Fruit fly (Drosophila melanogaster) whole organism, prepupa: Measurements from ENCODE around the gene Ubx.

Source experiments
- CG16779 ChIP-seq: fragments of 200-800 bp; sonication (Bioruptor generic); optimal IDR thresholded peaks from 3 replicates; lab custom pipeline; 2017; ENCODE audit warnings: missing biosample characterization, mild to moderate bottlenecking, missing genetic modification characterization
- CG8119 ChIP-seq: fragments of 200-800 bp; sonication (Bioruptor generic); IDR thresholded peaks from 3 replicates; pipeline ENCODE4 v1.3.6; 2022; ENCODE audit warnings: missing biosample characterization, missing genetic modification characterization
- CG8632 ChIP-seq: fragments of 200-800 bp; sonication (Bioruptor generic); optimal IDR thresholded peaks from 3 replicates; lab custom pipeline; 2016; ENCODE audit warnings: missing biosample characterization, missing genetic modification characterization
- Ets21C ChIP-seq: fragments of 200-800 bp; sonication (Bioruptor generic); optimal IDR thresholded peaks from 3 replicates; lab custom pipeline; 2016; ENCODE audit warnings: missing biosample characterization, missing genetic modification characterization
- Lpt ChIP-seq: fragments of 200-800 bp; sonication (Bioruptor generic); optimal IDR thresholded peaks from 3 replicates; lab custom pipeline; 2016; ENCODE audit warnings: missing biosample characterization, missing genetic modification characterization
- OdsH ChIP-seq: fragments of 200-800 bp; sonication (Bioruptor generic); optimal IDR thresholded peaks from 3 replicates; lab custom pipeline; 2016; ENCODE audit warnings: missing biosample characterization, missing genetic modification characterization
- acj6 ChIP-seq: fragments of 200-800 bp; sonication (Bioruptor generic); optimal IDR thresholded peaks from 3 replicates; lab custom pipeline; 2016; ENCODE audit warnings: missing biosample characterization, missing genetic modification characterization
- dac ChIP-seq: fragments of 200-800 bp; sonication (Bioruptor generic); optimal IDR thresholded peaks from 2 replicates; lab custom pipeline; 2017; ENCODE audit warnings: missing biosample characterization, mild to moderate bottlenecking, missing genetic modification characterization
- fd85E ChIP-seq: fragments of 200-800 bp; sonication (Bioruptor generic); optimal IDR thresholded peaks from 3 replicates; lab custom pipeline; 2016; ENCODE audit warnings: missing biosample characterization, missing genetic modification characterization
- net ChIP-seq: fragments of 200-800 bp; sonication (Bioruptor generic); optimal IDR thresholded peaks from 3 replicates; lab custom pipeline; 2016; ENCODE audit warnings: missing biosample characterization, missing genetic modification characterization
- spab ChIP-seq: fragments of 200-800 bp; sonication (Bioruptor generic); optimal IDR thresholded peaks from 2 replicates; lab custom pipeline; 2017; ENCODE audit warnings: missing biosample characterization, mild to moderate bottlenecking, missing genetic modification characterization, missing genetic modification reagents
- vri ChIP-seq: fragments of 200-800 bp; sonication (Bioruptor generic); optimal IDR thresholded peaks from 3 replicates; lab custom pipeline; 2016; ENCODE audit warnings: missing biosample characterization, mild to moderate bottlenecking, missing genetic modification characterization

DNA sequence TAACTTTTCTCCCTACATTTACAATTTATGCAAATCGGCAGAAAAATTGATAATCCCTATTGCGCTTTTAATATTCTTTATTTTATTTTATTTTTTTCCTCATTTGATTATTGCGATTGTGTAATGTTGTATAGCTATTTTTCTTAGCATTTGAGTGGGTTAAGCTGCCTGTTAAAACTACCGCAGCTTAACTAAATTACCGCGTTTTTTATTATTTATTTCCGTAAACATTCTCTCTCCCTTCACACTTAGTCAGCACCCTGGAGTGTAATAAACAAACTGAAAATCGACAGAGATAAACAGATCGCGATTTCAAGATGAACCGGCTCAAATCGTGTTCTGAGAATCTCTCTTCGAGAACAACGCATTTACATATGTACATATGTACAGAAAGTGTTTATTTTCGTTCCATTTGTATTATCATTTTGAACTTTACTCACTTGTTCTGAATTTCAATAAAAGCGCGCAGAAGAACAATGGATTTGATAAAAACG lies 79.2 kb downstream of the Ubx start:
- TF ChIP-seq CG8119 (GFP tag; lab: Robert Waterston, UW) (no peak), CG16779 (tag; lab: Kevin White, UChicago) (no peak), spab (GFP tag; lab: Kevin White, UChicago) (no peak), CG8632 (GFP tag; lab: Kevin White, UChicago) (no peak), vri (GFP tag; lab: Kevin White, UChicago) (no peak), Ets21C (GFP tag; lab: Kevin White, UChicago) (no peak), Lpt (GFP tag; lab: Kevin White, UChicago) (no peak), acj6 (GFP tag; lab: Kevin White, UChicago) (no peak), dac (GFP tag; lab: Kevin White, UChicago) (no peak), net (no peak), OdsH (GFP tag; lab: Kevin White, UChicago) (no peak), fd85E (no peak)
